Worm (Caenorhabditis elegans) whole organism, L4/young adult: Measurements from ENCODE around the gene fcho-1.
A peak's percentile ranks its signal among the peaks of the same experiment; 100 is the strongest.

Source experiments
- dao-5 ChIP-seq: sonication (generic microtip); optimal IDR thresholded peaks from 2 replicates; lab custom pipeline; 2016; ENCODE audit warnings: missing genotype, missing genetic modification characterization, moderate library complexity, missing compliant biosample characterization
- him-1 ChIP-seq: sonication (generic microtip); optimal IDR thresholded peaks from 2 replicates; lab custom pipeline; 2016; ENCODE audit warnings: missing genotype, missing genetic modification reagents, missing genetic modification characterization, missing compliant biosample characterization

- TF ChIP-seq him-1 (tag; lab: Kevin White, UChicago) (peak; percentile 72), dao-5 (tag; lab: Kevin White, UChicago) (no peak)
These were observed 12.9 kb downstream of the fcho-1 start for ce11 chrII:1323190-1323651.
